Fruit fly (Drosophila melanogaster): ENCODE results near the gene CG13996.

CG13996 gene

dm6 chr2L:5983236-5983635 lies 37.4 kb upstream of the CG13996 start:
- peak; percentile 56 to 59 for TF ChIP-seq dl (GFP tag; optimal IDR thresholded peaks at IDR 0.05; ENCODE audit: insufficient read depth in 1 of 2, partially characterized antibody in 2 of 2)
- TF ChIP-seq Hr78 (GFP tag; optimal IDR thresholded peaks at IDR 0.05): no peak
- TF ChIP-seq dsf (GFP tag; optimal IDR thresholded peaks at IDR 0.05; ENCODE audit: borderline replicate concordance): no peak
- peak; percentile 27 for TF ChIP-seq Jra (GFP tag; optimal IDR thresholded peaks at IDR 0.05)
- TF ChIP-seq Dif (GFP tag; optimal IDR thresholded peaks at IDR 0.05; ENCODE audit: partially characterized antibody): peak; percentile 20
- TF ChIP-seq Vsx2 (GFP tag; optimal IDR thresholded peaks at IDR 0.05; ENCODE audit: partially characterized antibody): no peak

dm6 chr2L:5986094-5986493 lies 34.5 kb upstream of the CG13996 start, which contains the start of gene ifc:
Gene ifc (plus strand): TSS chr2L:5986348.
- TF ChIP-seq sv (GFP tag; optimal IDR thresholded peaks at IDR 0.05): peak; percentile 42
- peak; percentile 61 for TF ChIP-seq Dif (GFP tag; optimal IDR thresholded peaks at IDR 0.05; ENCODE audit: partially characterized antibody)
- peak; percentile 51 for TF ChIP-seq OdsH (GFP tag; optimal IDR thresholded peaks at IDR 0.05)
- peak; percentile 66 for TF ChIP-seq Hr78 (GFP tag; optimal IDR thresholded peaks at IDR 0.05)
- TF ChIP-seq HLH106 (tag; optimal IDR thresholded peaks at IDR 0.05): peak; percentile 60
- TF ChIP-seq CG9705 (GFP tag; optimal IDR thresholded peaks at IDR 0.05): peak; percentile 10
- no peak for TF ChIP-seq Rel (GFP tag; optimal IDR thresholded peaks at IDR 0.05)
- TF ChIP-seq Rel (tag; optimal IDR thresholded peaks at IDR 0.05): peak; percentile 46
- TF ChIP-seq woc (GFP tag; optimal IDR thresholded peaks at IDR 0.05): peak; percentile 39
- TF ChIP-seq CrebA (GFP tag; optimal IDR thresholded peaks at IDR 0.05; ENCODE audit: borderline replicate concordance): no peak
- TF ChIP-seq rgr (GFP tag; optimal IDR thresholded peaks at IDR 0.05): peak; percentile 54
- TF ChIP-seq N (GFP tag; optimal IDR thresholded peaks at IDR 0.05): peak; percentile 98
- TF ChIP-seq Vsx2 (GFP tag; optimal IDR thresholded peaks at IDR 0.05; ENCODE audit: partially characterized antibody): no peak
- peak; percentile 30 for TF ChIP-seq ey (GFP tag; optimal IDR thresholded peaks at IDR 0.05)
- TF ChIP-seq GATAd (GFP tag; optimal IDR thresholded peaks at IDR 0.05): no peak
- no peak for TF ChIP-seq Abd-B (GFP tag; optimal IDR thresholded peaks at IDR 0.05)
- no peak for TF ChIP-seq jim (GFP tag; optimal IDR thresholded peaks at IDR 0.05)
- peak; percentile 47 for TF ChIP-seq fru (GFP tag; optimal IDR thresholded peaks at IDR 0.05)
- TF ChIP-seq h (GFP tag; optimal IDR thresholded peaks at IDR 0.05): peak; percentile 64
- TF ChIP-seq Sp1 (GFP tag; optimal IDR thresholded peaks at IDR 0.05): peak; percentile 8
- TF ChIP-seq psq (GFP tag; optimal IDR thresholded peaks at IDR 0.05): peak; percentile 30
- peak; percentile 87 for TF ChIP-seq Hr83 (GFP tag; optimal IDR thresholded peaks at IDR 0.05; ENCODE audit: poor library complexity, severe bottlenecking)
- peak; percentile 53 for TF ChIP-seq br (GFP tag; optimal IDR thresholded peaks at IDR 0.05)
- peak in 1 of 2 experiments; percentile 52 for TF ChIP-seq foxo (GFP tag; optimal IDR thresholded peaks at IDR 0.05)
- TF ChIP-seq lola (GFP tag; optimal IDR thresholded peaks at IDR 0.05): no peak

dm6 chr2L:5986940-5987339 lies 33.7 kb upstream of the CG13996 start:
- no peak for TF ChIP-seq dmrt93B (GFP tag; optimal IDR thresholded peaks at IDR 0.05)
- no peak for TF ChIP-seq Rel (GFP tag; optimal IDR thresholded peaks at IDR 0.05)
- TF ChIP-seq Rel (tag; optimal IDR thresholded peaks at IDR 0.05): peak; percentile 43
- peak; percentile 11 for TF ChIP-seq OdsH (GFP tag; optimal IDR thresholded peaks at IDR 0.05)
- TF ChIP-seq h (GFP tag; optimal IDR thresholded peaks at IDR 0.05): peak; percentile 3
- no peak for TF ChIP-seq CrebA (GFP tag; optimal IDR thresholded peaks at IDR 0.05; ENCODE audit: borderline replicate concordance)

dm6 chr2L:5988115-5989092 lies 32.2 kb upstream of the CG13996 start:
- TF ChIP-seq Rel (GFP tag; optimal IDR thresholded peaks at IDR 0.05) (no peak), Rel (tag; optimal IDR thresholded peaks at IDR 0.05) (peak; percentile 93), jim (GFP tag; optimal IDR thresholded peaks at IDR 0.05) (no peak), h (GFP tag; optimal IDR thresholded peaks at IDR 0.05) (peak; percentile 39), Vsx2 (GFP tag; optimal IDR thresholded peaks at IDR 0.05; ENCODE audit: partially characterized antibody) (no peak)

- TF ChIP-seq CG32264 (GFP tag; optimal IDR thresholded peaks at IDR 0.05) (no peak), Mio (GFP tag; optimal IDR thresholded peaks at IDR 0.05) (no peak), jim (GFP tag; optimal IDR thresholded peaks at IDR 0.05) (no peak), Myc (optimal IDR thresholded peaks at IDR 0.05) (no peak), psq (GFP tag; optimal IDR thresholded peaks at IDR 0.05) (no peak), Rel (GFP tag; optimal IDR thresholded peaks at IDR 0.05) (no peak), Rel (tag; optimal IDR thresholded peaks at IDR 0.05) (no peak), Hnf4 (GFP tag; optimal IDR thresholded peaks at IDR 0.05) (no peak), Hr83 (GFP tag; optimal IDR thresholded peaks at IDR 0.05; ENCODE audit: poor library complexity, severe bottlenecking) (no peak), Abd-B (GFP tag; optimal IDR thresholded peaks at IDR 0.05) (no peak), br (GFP tag; optimal IDR thresholded peaks at IDR 0.05) (no peak), CrebA (GFP tag; optimal IDR thresholded peaks at IDR 0.05; ENCODE audit: borderline replicate concordance) (no peak)
Observed at dm6 chr2L:5990447-5990846, 30.2 kb upstream of the CG13996 start.
